Comparison of ENCODE assay signal across 1 worm cellular context in genomic region chrIII:6898518-6898917, ce11.
TF ChIP-seq lines count a peak whose summit lies in the region.

No protein-coding gene starts in this region.

TF ChIP-seq in whole organism, L1 larva, 84 proteins besides CTCF, POLR2A, EP300 and RAD21 (continued from another document):
- TF ChIP-seq nhr-11 (tag; optimal IDR thresholded peaks at IDR 0.05; lab: Kevin White, UChicago): peak; percentile 35
- TF ChIP-seq lsy-2 (tag; optimal IDR thresholded peaks at IDR 0.05; lab: Kevin White, UChicago): peak; percentile 54 to 70
- peak; percentile 79 for TF ChIP-seq nhr-19 (GFP tag; conservative IDR thresholded peaks at IDR 0.05; lab: Robert Waterston, UW)
- no peak for TF ChIP-seq C04F5.9 (tag; optimal IDR thresholded peaks at IDR 0.05; lab: Kevin White, UChicago)
- no peak for TF ChIP-seq ets-5 (GFP tag; IDR thresholded peaks at IDR 0.05; lab: Robert Waterston, UW)
- TF ChIP-seq egl-13 (tag; optimal IDR thresholded peaks at IDR 0.05; lab: Kevin White, UChicago): no peak
- TF ChIP-seq unc-62 (GFP tag; optimal IDR thresholded peaks at IDR 0.05; lab: Kevin White, UChicago): no peak
- TF ChIP-seq rnt-1 (tag; optimal IDR thresholded peaks at IDR 0.05; lab: Kevin White, UChicago): peak; percentile 63
- peak; percentile 48 for TF ChIP-seq blmp-1 (tag; optimal IDR thresholded peaks at IDR 0.05; lab: Kevin White, UChicago)
- no peak for TF ChIP-seq ceh-90 (tag; optimal IDR thresholded peaks at IDR 0.05; lab: Kevin White, UChicago)
- no peak for TF ChIP-seq egl-27 (tag; optimal IDR thresholded peaks at IDR 0.05; lab: Kevin White, UChicago)
- peak; percentile 73 for TF ChIP-seq snu-23 (GFP tag; optimal IDR thresholded peaks at IDR 0.05; lab: Kevin White, UChicago)
- no peak for TF ChIP-seq hlh-17 (GFP tag; optimal IDR thresholded peaks at IDR 0.05; lab: Kevin White, UChicago; ENCODE audit: borderline replicate concordance)
- TF ChIP-seq lin-14 (GFP tag; optimal IDR thresholded peaks at IDR 0.05; lab: Kevin White, UChicago): peak; percentile 82
- peak in 2 of 6 experiments; percentile 41 to 83 for TF ChIP-seq elt-3 (tag; optimal IDR thresholded peaks at IDR 0.05; lab: Kevin White, UChicago)
- TF ChIP-seq nhr-71 (tag; optimal IDR thresholded peaks at IDR 0.05; lab: Kevin White, UChicago): peak; percentile 91
- TF ChIP-seq ceh-88 (GFP tag; IDR thresholded peaks at IDR 0.05; lab: Robert Waterston, UW): 0 out of 2 replicates have a peak, but pooled peaks have one; percentile 14
- no peak for TF ChIP-seq hpl-2 (GFP tag; optimal IDR thresholded peaks at IDR 0.05; lab: Kevin White, UChicago)
- peak in 1 of 2 experiments; percentile 23 for TF ChIP-seq mdl-1 (tag; optimal IDR thresholded peaks at IDR 0.05; lab: Kevin White, UChicago)
- no peak for TF ChIP-seq sox-4 (tag; optimal IDR thresholded peaks at IDR 0.05; lab: Kevin White, UChicago)
- peak; percentile 85 for TF ChIP-seq nhr-85 (tag; lab: Kevin White, UChicago)
- no peak for TF ChIP-seq C16A3.4 (tag; optimal IDR thresholded peaks at IDR 0.05; lab: Kevin White, UChicago)
- TF ChIP-seq zip-4 (GFP tag; optimal IDR thresholded peaks at IDR 0.05; lab: Kevin White, UChicago): no peak
- TF ChIP-seq dpl-1 (GFP tag; optimal IDR thresholded peaks at IDR 0.05; lab: Kevin White, UChicago): peak in 2 of 3 experiments; percentile 10 to 31
- no peak for TF ChIP-seq dsc-1 (tag; optimal IDR thresholded peaks at IDR 0.05; lab: Kevin White, UChicago)
